Fruit fly (Drosophila melanogaster) whole organism, embryonic: Measurements from ENCODE around the gene CG6465.

Experiments
- Bgb ChIP-seq: fragments of 200-800 bp; sonication (Bioruptor generic); IDR thresholded peaks from 2 replicates; pipeline ENCODE4 v1.3.6; 2022; ENCODE audit warnings: missing biosample characterization, missing genetic modification characterization; ENCODE audit not compliant: partially characterized antibody
- C15 ChIP-seq: fragments of 200-800 bp; sonication (Bioruptor generic); IDR thresholded peaks from 3 replicates; pipeline ENCODE4 v1.3.6; 2022; ENCODE audit warnings: missing biosample characterization, missing genetic modification characterization
- CG10979 ChIP-seq: fragments of 200-800 bp; sonication (Bioruptor generic); optimal IDR thresholded peaks from 2 replicates; lab custom pipeline; 2018; ENCODE audit warnings: missing biosample characterization, mild to moderate bottlenecking, missing genetic modification characterization, moderate library complexity
- CG11723 ChIP-seq: fragments of 200-800 bp; sonication (Bioruptor generic); optimal IDR thresholded peaks from 2 replicates; lab custom pipeline; 2017; ENCODE audit warnings: missing biosample characterization, mild to moderate bottlenecking, missing genetic modification characterization
- CG12071 ChIP-seq: fragments of 200-800 bp; sonication (Bioruptor generic); optimal IDR thresholded peaks from 3 replicates; lab custom pipeline; 2018; ENCODE audit warnings: missing biosample characterization, mild to moderate bottlenecking, missing genetic modification characterization
- CG12942 ChIP-seq: fragments of 200-800 bp; sonication (Bioruptor generic); optimal IDR thresholded peaks from 3 replicates; lab custom pipeline; 2016; ENCODE audit warnings: missing biosample characterization, missing genetic modification characterization
- CG13287 ChIP-seq: fragments of 200-800 bp; sonication (Bioruptor generic); IDR thresholded peaks from 2 replicates; pipeline ENCODE4 v1.3.6; 2022; ENCODE audit warnings: missing biosample characterization, missing genetic modification characterization; ENCODE audit not compliant: partially characterized antibody
- CG2129 ChIP-seq: fragments of 200-800 bp; sonication (Bioruptor generic); IDR thresholded peaks from 2 replicates; pipeline ENCODE4 v1.3.6; 2022; ENCODE audit warnings: missing biosample characterization, missing genetic modification characterization; ENCODE audit not compliant: partially characterized antibody
- CG2889 ChIP-seq: fragments of 200-800 bp; sonication (Bioruptor generic); IDR thresholded peaks from 3 replicates; pipeline ENCODE4 v1.3.6; 2022; ENCODE audit warnings: missing biosample characterization, missing genetic modification characterization
- CG3407 ChIP-seq: fragments of 200-800 bp; sonication (Bioruptor generic); optimal IDR thresholded peaks from 2 replicates; lab custom pipeline; 2018; ENCODE audit warnings: missing biosample characterization, mild to moderate bottlenecking, missing genetic modification characterization
- CG34224 ChIP-seq: fragments of 200-800 bp; sonication (Bioruptor generic); IDR thresholded peaks from 3 replicates; pipeline ENCODE4 v1.3.6; 2022; ENCODE audit warnings: missing biosample characterization, missing genetic modification characterization; ENCODE audit not compliant: partially characterized antibody
- CG3726 ChIP-seq: fragments of 200-800 bp; sonication (Bioruptor generic); IDR thresholded peaks from 3 replicates; pipeline ENCODE4, ENCODE4 v1.3.6; 2022; ENCODE audit warnings: missing biosample characterization, missing genetic modification characterization
- CG4360 ChIP-seq: fragments of 200-800 bp; sonication (Bioruptor generic); IDR thresholded peaks from 2 replicates; pipeline ENCODE4 v1.3.6; 2022; ENCODE audit warnings: missing biosample characterization, missing genetic modification characterization
- CG4820 ChIP-seq: fragments of 200-800 bp; sonication (Bioruptor generic); optimal IDR thresholded peaks from 3 replicates; lab custom pipeline; 2016; ENCODE audit warnings: missing biosample characterization, missing genetic modification characterization
- CG5953 ChIP-seq: fragments of 200-800 bp; sonication (Bioruptor generic); IDR thresholded peaks from 2 replicates; pipeline ENCODE4 v1.3.6; 2022; ENCODE audit warnings: missing biosample characterization, missing genetic modification characterization
- CG6791 ChIP-seq: fragments of 200-800 bp; sonication (Bioruptor generic); IDR thresholded peaks from 3 replicates; pipeline ENCODE4 v1.3.6; 2022; ENCODE audit warnings: missing biosample characterization, missing genetic modification characterization; ENCODE audit not compliant: partially characterized antibody
- CG7271 ChIP-seq: fragments of 200-800 bp; sonication (Bioruptor generic); optimal IDR thresholded peaks from 2 replicates; lab custom pipeline; 2018; ENCODE audit warnings: missing biosample characterization, mild to moderate bottlenecking, missing genetic modification characterization, moderate library complexity
- CG7928 ChIP-seq: fragments of 200-800 bp; sonication (Bioruptor generic); optimal IDR thresholded peaks from 2 replicates; lab custom pipeline; 2017; ENCODE audit warnings: missing biosample characterization, mild to moderate bottlenecking, missing genetic modification characterization
- CG8478 ChIP-seq: fragments of >200 bp; optimal IDR thresholded peaks from 2 replicates; lab custom pipeline; 2018
- CG8944 ChIP-seq: fragments of 200-800 bp; sonication (Bioruptor generic); optimal IDR thresholded peaks from 3 replicates; lab custom pipeline; 2016; ENCODE audit warnings: missing biosample characterization, missing genetic modification characterization
- CG9609 ChIP-seq: fragments of 200-800 bp; sonication (Bioruptor generic); optimal IDR thresholded peaks from 3 replicates; lab custom pipeline; 2016; ENCODE audit warnings: missing biosample characterization, missing genetic modification characterization
- Dll ChIP-seq: fragments of 200-800 bp; sonication (Bioruptor generic); IDR thresholded peaks from 4 replicates; pipeline ENCODE4 v1.3.6; 2022; ENCODE audit warnings: missing biosample characterization, missing genetic modification characterization; ENCODE audit not compliant: partially characterized antibody
- Dref ChIP-seq: fragments of 200-800 bp; sonication (Bioruptor generic); IDR thresholded peaks from 2 replicates; pipeline ENCODE4 v1.3.6; 2022; ENCODE audit warnings: missing biosample characterization, missing genetic modification characterization
- E2f2 ChIP-seq: fragments of 200-800 bp; sonication (Bioruptor generic); IDR thresholded peaks from 2 replicates; pipeline ENCODE4 v1.3.6; 2022; ENCODE audit warnings: missing biosample characterization, missing genetic modification characterization
- Ets65A ChIP-seq: fragments of 200-800 bp; sonication (Bioruptor generic); peaks from one replicate; lab custom pipeline; 2016; ENCODE audit warnings: missing biosample characterization, missing genetic modification characterization
- Lim3 ChIP-seq: fragments of 200-800 bp; sonication (Bioruptor generic); IDR thresholded peaks from 2 replicates; pipeline ENCODE4 v1.3.6; 2022; ENCODE audit warnings: missing biosample characterization, missing genetic modification characterization
- Lpt ChIP-seq: fragments of >200 bp; optimal IDR thresholded peaks from 2 replicates; lab custom pipeline; 2018; ENCODE audit warnings: missing biosample characterization, missing genetic modification characterization
- MESR4 ChIP-seq: fragments of 200-800 bp; sonication (Bioruptor generic); optimal IDR thresholded peaks from 2 replicates; lab custom pipeline; 2018; ENCODE audit warnings: missing biosample characterization, mild to moderate bottlenecking, missing genetic modification characterization, moderate library complexity
- NC2β ChIP-seq: fragments of 200-800 bp; sonication (Bioruptor generic); optimal IDR thresholded peaks from 2 replicates; lab custom pipeline; 2016; ENCODE audit warnings: missing biosample characterization, missing genetic modification characterization
- Neu2 ChIP-seq: fragments of 200-800 bp; sonication (Bioruptor generic); optimal IDR thresholded peaks from 3 replicates; lab custom pipeline; 2016; ENCODE audit warnings: missing biosample characterization, missing genetic modification characterization, borderline replicate concordance
- Scr ChIP-seq: fragments of 200-800 bp; sonication (Bioruptor generic); IDR thresholded peaks from 2 replicates; pipeline ENCODE4 v1.3.6; 2022; ENCODE audit warnings: missing biosample characterization, missing genetic modification characterization; ENCODE audit not compliant: partially characterized antibody
- Sin3A ChIP-seq: fragments of >200 bp; optimal IDR thresholded peaks from 2 replicates; lab custom pipeline; 2018
- Sry-δ ChIP-seq: fragments of 200-800 bp; sonication (Bioruptor generic); optimal IDR thresholded peaks from 2 replicates; lab custom pipeline; 2016; ENCODE audit warnings: missing biosample characterization, missing genetic modification characterization
- ab ChIP-seq: fragments of 200-800 bp; sonication (Bioruptor generic); optimal IDR thresholded peaks from 2 replicates; lab custom pipeline; 2016; ENCODE audit warnings: missing biosample characterization, missing genetic modification characterization
- ase ChIP-seq: fragments of 200-800 bp; sonication (Bioruptor generic); IDR thresholded peaks from 3 replicates; pipeline ENCODE4 v1.3.6; 2022; ENCODE audit warnings: missing biosample characterization, missing genetic modification characterization
- bbx ChIP-seq: fragments of 200-800 bp; sonication (Bioruptor generic); IDR thresholded peaks from 2 replicates; pipeline ENCODE4 v1.3.6; 2022; ENCODE audit warnings: missing biosample characterization, missing genetic modification characterization; ENCODE audit not compliant: partially characterized antibody
- chm ChIP-seq: fragments of 200-800 bp; sonication (Bioruptor generic); IDR thresholded peaks from 2 replicates; pipeline ENCODE4 v1.3.6; 2022; ENCODE audit warnings: missing biosample characterization, missing genetic modification characterization
- ewg ChIP-seq: fragments of 200-800 bp; sonication (Bioruptor generic); optimal IDR thresholded peaks from 3 replicates; lab custom pipeline; 2017; ENCODE audit warnings: mild to moderate bottlenecking, missing biosample characterization, missing genetic modification reagents, missing genetic modification characterization
- gcm2 ChIP-seq: fragments of 200-800 bp; sonication (Bioruptor generic); optimal IDR thresholded peaks from 2 replicates; lab custom pipeline; 2016; ENCODE audit warnings: missing biosample characterization, missing genetic modification characterization
- grau ChIP-seq: fragments of 200-800 bp; optimal IDR thresholded peaks from 3 replicates; lab custom pipeline; 2019; ENCODE audit warnings: missing biosample characterization, mild to moderate bottlenecking, missing genetic modification characterization, moderate library complexity
- ind ChIP-seq: fragments of 200-800 bp; sonication (Bioruptor generic); optimal IDR thresholded peaks from 3 replicates; lab custom pipeline; 2016; ENCODE audit warnings: missing biosample characterization, missing genetic modification characterization
- kah ChIP-seq: fragments of 200-800 bp; sonication (Bioruptor generic); optimal IDR thresholded peaks from 2 replicates; lab custom pipeline; 2018; ENCODE audit warnings: missing biosample characterization, mild to moderate bottlenecking, missing genetic modification characterization
- nau ChIP-seq: fragments of 200-800 bp; sonication (Bioruptor generic); optimal IDR thresholded peaks from 3 replicates; lab custom pipeline; 2017; ENCODE audit warnings: missing biosample characterization, mild to moderate bottlenecking, missing genetic modification characterization, missing genetic modification reagents
- nerfin-1 ChIP-seq: fragments of 200-800 bp; sonication (Bioruptor generic); optimal IDR thresholded peaks from 3 replicates; lab custom pipeline; 2019; ENCODE audit warnings: missing biosample characterization, mild to moderate bottlenecking, missing genetic modification characterization, moderate library complexity
- nmo ChIP-seq: fragments of 200-800 bp; sonication (Bioruptor generic); optimal IDR thresholded peaks from 2 replicates; lab custom pipeline; 2018; ENCODE audit warnings: missing biosample characterization, mild to moderate bottlenecking, missing genetic modification characterization, moderate library complexity
- otp ChIP-seq: fragments of 200-800 bp; sonication (Bioruptor generic); IDR thresholded peaks from 3 replicates; pipeline ENCODE4, ENCODE4 v1.3.6; 2022; ENCODE audit warnings: missing biosample characterization, missing genetic modification characterization
- pfk ChIP-seq: fragments of 200-800 bp; sonication (Bioruptor generic); optimal IDR thresholded peaks from 2 replicates; lab custom pipeline; 2018; ENCODE audit warnings: missing biosample characterization, mild to moderate bottlenecking, missing genetic modification characterization, moderate library complexity
- pita ChIP-seq: fragments of 200-800 bp; sonication (Bioruptor generic); optimal IDR thresholded peaks from 2 replicates; lab custom pipeline; 2017; ENCODE audit warnings: missing biosample characterization, mild to moderate bottlenecking, missing genetic modification characterization
- sens ChIP-seq: fragments of 200-800 bp; sonication (Bioruptor generic); peaks from one replicate; lab custom pipeline; 2016; ENCODE audit warnings: missing biosample characterization, missing genetic modification characterization
- sna ChIP-seq: fragments of 200-800 bp; sonication (Bioruptor generic); IDR thresholded peaks from 2 replicates; pipeline ENCODE4 v1.3.6; 2022; ENCODE audit warnings: missing biosample characterization, missing genetic modification characterization; ENCODE audit not compliant: partially characterized antibody
- toy ChIP-seq: fragments of 200-800 bp; sonication (Bioruptor generic); IDR thresholded peaks from 2 replicates; pipeline ENCODE4 v1.3.6; 2022; ENCODE audit warnings: missing biosample characterization, missing genetic modification characterization
- vnd ChIP-seq: fragments of 200-800 bp; sonication (Bioruptor generic); IDR thresholded peaks from 3 replicates; pipeline ENCODE4 v1.3.6; 2022; ENCODE audit warnings: missing biosample characterization, missing genetic modification characterization; ENCODE audit not compliant: partially characterized antibody

The CG6465 gene

dm6 chr3R:10708169-10708568 lies 31.1 kb upstream of the CG6465 start, which contains the start of gene CG31278:
TSS of gene CG31278 (minus strand) at chr3R:10708340.
- TF ChIP-seq otp: no peak
- no peak for TF ChIP-seq CG10979 (tag; lab: Kevin White, UChicago)
- TF ChIP-seq NC2β (GFP tag; lab: Kevin White, UChicago): no peak
- peak; percentile 58 for TF ChIP-seq sens (GFP tag; lab: Kevin White, UChicago)
- TF ChIP-seq CG5953 (GFP tag; lab: Robert Waterston, UW): no peak
- no peak for TF ChIP-seq pfk
- peak; percentile 35 for TF ChIP-seq MESR4 (GFP tag; lab: Kevin White, UChicago)
- no peak for TF ChIP-seq ind (GFP tag; lab: Kevin White, UChicago)
- peak; percentile 64 for TF ChIP-seq CG2129
- no peak for TF ChIP-seq Ets65A (GFP tag; lab: Kevin White, UChicago)
- TF ChIP-seq CG3407: no peak
- no peak for TF ChIP-seq Lpt (GFP tag; lab: Kevin White, UChicago)
- TF ChIP-seq CG6791: peak; percentile 83
- TF ChIP-seq Bgb (GFP tag; lab: Robert Waterston, UW): peak; percentile 82
- TF ChIP-seq Sin3A (lab: Kevin White, UChicago): peak; percentile 41
- no peak for TF ChIP-seq CG11723 (GFP tag; lab: Kevin White, UChicago)
- no peak for TF ChIP-seq CG9609
- TF ChIP-seq bbx (GFP tag; lab: Robert Waterston, UW): peak; percentile 81
- TF ChIP-seq CG4820 (GFP tag; lab: Kevin White, UChicago): no peak
- peak; percentile 64; the same call in 2 of the 3 replicates for TF ChIP-seq vnd (GFP tag; lab: Robert Waterston, UW)
- no peak for TF ChIP-seq CG8478
- TF ChIP-seq chm (GFP tag; lab: Robert Waterston, UW): no peak
- TF ChIP-seq grau (tag; lab: Kevin White, UChicago): no peak
- no peak for TF ChIP-seq gcm2
- no peak for TF ChIP-seq C15
- no peak for TF ChIP-seq Neu2
- TF ChIP-seq CG34224 (GFP tag; lab: Robert Waterston, UW): peak; percentile 81
- TF ChIP-seq Lim3: no peak
- no peak for TF ChIP-seq CG12942
- TF ChIP-seq CG13287 (GFP tag; lab: Robert Waterston, UW): peak; percentile 85
- peak; percentile 83 for TF ChIP-seq Dref
- TF ChIP-seq ase: no peak
- no peak for TF ChIP-seq toy (GFP tag; lab: Robert Waterston, UW)
- TF ChIP-seq nerfin-1 (tag; lab: Kevin White, UChicago): no peak
- no peak for TF ChIP-seq nau (GFP tag; lab: Kevin White, UChicago)
- no peak for TF ChIP-seq ab (GFP tag; lab: Kevin White, UChicago)
- peak; percentile 97 for TF ChIP-seq E2f2 (GFP tag; lab: Robert Waterston, UW)
- TF ChIP-seq nmo (GFP tag; lab: Kevin White, UChicago): peak; percentile 23
- peak; percentile 83 for TF ChIP-seq Dll (GFP tag; lab: Robert Waterston, UW)
- no peak for TF ChIP-seq CG7271 (tag; lab: Kevin White, UChicago)
- TF ChIP-seq CG2889 (GFP tag; lab: Robert Waterston, UW): no peak
- no peak for TF ChIP-seq CG8944 (GFP tag; lab: Kevin White, UChicago)
- no peak for TF ChIP-seq kah (GFP tag; lab: Kevin White, UChicago)
- no peak for TF ChIP-seq CG4360 (GFP tag; lab: Robert Waterston, UW)
- TF ChIP-seq sna (GFP tag; lab: Robert Waterston, UW): peak; percentile 78; the same call in 1 of the 2 replicates
- no peak for TF ChIP-seq CG7928 (GFP tag; lab: Kevin White, UChicago)
- peak; percentile 83 for TF ChIP-seq Scr (GFP tag; lab: Robert Waterston, UW)
- no peak for TF ChIP-seq pita
- no peak for TF ChIP-seq ewg
- peak; percentile 92 for TF ChIP-seq Sry-δ (GFP tag; lab: Kevin White, UChicago)
- TF ChIP-seq CG3726 (GFP tag; lab: Robert Waterston, UW): no peak
- no peak for TF ChIP-seq CG12071
